Fruit fly (Drosophila melanogaster) whole organism, pupa: Measurements from ENCODE around the gene CG14314.

Experiments used
- CG12605 ChIP-seq: fragments of 200-800 bp; sonication (Bioruptor generic); IDR thresholded peaks from 2 replicates; pipeline ENCODE4 v1.3.6; 2022; ENCODE audit warnings: missing biosample characterization, missing genetic modification characterization
- CG13204 ChIP-seq: fragments of 200-800 bp; sonication (Bioruptor generic); optimal IDR thresholded peaks from 2 replicates; lab custom pipeline; 2018; ENCODE audit warnings: missing biosample characterization, mild to moderate bottlenecking, missing genetic modification characterization, moderate library complexity
- CG14655 ChIP-seq: fragments of 200-800 bp; sonication (Bioruptor generic); optimal IDR thresholded peaks from 3 replicates; lab custom pipeline; 2017; ENCODE audit warnings: mild to moderate bottlenecking, missing biosample characterization, missing genetic modification reagents, missing genetic modification characterization
- CG15710 ChIP-seq: fragments of 200-800 bp; sonication (Bioruptor generic); optimal IDR thresholded peaks from 2 replicates; lab custom pipeline; 2018; ENCODE audit warnings: missing biosample characterization, mild to moderate bottlenecking, missing genetic modification characterization, moderate library complexity
- CG17806 ChIP-seq: fragments of 200-800 bp; sonication (Bioruptor generic); optimal IDR thresholded peaks from 2 replicates; lab custom pipeline; 2018; ENCODE audit warnings: missing biosample characterization, mild to moderate bottlenecking, missing genetic modification characterization, moderate library complexity
- CG32121 ChIP-seq: fragments of 200-800 bp; sonication (Bioruptor generic); IDR thresholded peaks from 2 replicates; pipeline ENCODE4 v1.3.6; 2022; ENCODE audit warnings: missing biosample characterization, missing genetic modification characterization
- CG34367 ChIP-seq: fragments of 200-800 bp; sonication (Bioruptor generic); optimal IDR thresholded peaks from 2 replicates; lab custom pipeline; 2018; ENCODE audit warnings: missing biosample characterization, mild to moderate bottlenecking, missing genetic modification characterization
- CG8159 ChIP-seq: fragments of 200-800 bp; sonication (Bioruptor generic); optimal IDR thresholded peaks from 3 replicates; lab custom pipeline; 2018; ENCODE audit warnings: missing biosample characterization, mild to moderate bottlenecking, missing genetic modification characterization, moderate library complexity
- CG9948 ChIP-seq: fragments of 200-800 bp; sonication (Bioruptor generic); optimal IDR thresholded peaks from 2 replicates; lab custom pipeline; 2018; ENCODE audit warnings: missing biosample characterization, mild to moderate bottlenecking, missing genetic modification characterization, moderate library complexity
- EcR ChIP-seq: fragments of 200-800 bp; sonication (Bioruptor generic); optimal IDR thresholded peaks from 3 replicates; lab custom pipeline; 2019; ENCODE audit warnings: missing biosample characterization, missing genetic modification characterization, mild to moderate bottlenecking, moderate library complexity, missing genetic modification reagents
- Pif1A ChIP-seq: fragments of 200-800 bp; sonication (Bioruptor generic); optimal IDR thresholded peaks from 3 replicates; lab custom pipeline; 2016; ENCODE audit warnings: missing biosample characterization, missing genetic modification characterization
- Pif1B ChIP-seq: fragments of 200-800 bp; sonication (Bioruptor generic); optimal IDR thresholded peaks from 3 replicates; lab custom pipeline; 2016; ENCODE audit warnings: missing biosample characterization, missing genetic modification characterization
- Snoo ChIP-seq: fragments of 200-800 bp; sonication (Bioruptor generic); optimal IDR thresholded peaks from 3 replicates; lab custom pipeline; 2017; ENCODE audit warnings: missing biosample characterization, mild to moderate bottlenecking, missing genetic modification characterization, inconsistent platforms
- fd96Ca ChIP-seq: fragments of 200-800 bp; sonication (Bioruptor generic); IDR thresholded peaks from 3 replicates; pipeline ENCODE4 v1.3.6; 2022; ENCODE audit warnings: missing biosample characterization, missing genetic modification characterization

DNA sequence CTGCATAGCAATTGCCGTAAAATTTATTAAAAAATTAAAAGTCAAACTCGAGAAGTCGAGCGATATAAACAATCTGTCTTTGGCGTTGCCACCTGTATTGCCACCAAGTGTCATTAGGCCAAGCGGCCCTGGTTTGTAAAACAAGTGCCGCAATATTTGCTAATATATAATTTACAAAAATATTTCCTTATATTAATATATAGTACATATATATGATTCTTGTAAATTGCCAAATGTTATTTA is 48.8 kb upstream of the CG14314 start, which contains the start of the genes CG7215 and Prx5:
- TF ChIP-seq EcR (GFP tag; lab: Kevin White, UChicago) (no peak), CG32121 (GFP tag; lab: Robert Waterston, UW) (no peak), CG34367 (tag; lab: Kevin White, UChicago) (no peak), CG8159 (tag; lab: Kevin White, UChicago) (no peak), CG14655 (GFP tag; lab: Kevin White, UChicago) (no peak), CG9948 (no peak), CG15710 (tag; lab: Kevin White, UChicago) (no peak), Pif1B (GFP tag; lab: Kevin White, UChicago) (no peak), Snoo (no peak), CG13204 (GFP tag; lab: Kevin White, UChicago) (no peak), CG17806 (tag; lab: Kevin White, UChicago) (no peak), fd96Ca (GFP tag; lab: Robert Waterston, UW) (no peak), Pif1A (GFP tag; lab: Kevin White, UChicago) (no peak), CG12605 (GFP tag; lab: Robert Waterston, UW) (no peak)
